Fruit fly (Drosophila melanogaster) whole organism, embryonic: ENCODE data around the gene CG1703.

ENCODE experiments used
- ATbp ChIP-seq: fragments of 200-800 bp; sonication (Bioruptor generic); optimal IDR thresholded peaks from 2 replicates; lab custom pipeline; 2017; ENCODE audit warnings: missing biosample characterization, mild to moderate bottlenecking, missing genetic modification characterization, missing genetic modification reagents
- Ada2b ChIP-seq: fragments of 200-800 bp; sonication (Bioruptor generic); IDR thresholded peaks from 2 replicates; pipeline ENCODE4 v1.3.6; 2022; ENCODE audit warnings: missing biosample characterization, missing genetic modification characterization
- CG10147 ChIP-seq: fragments of 200-800 bp; sonication (Bioruptor generic); optimal IDR thresholded peaks from 2 replicates; lab custom pipeline; 2019; ENCODE audit warnings: missing biosample characterization, mild to moderate bottlenecking, missing genetic modification characterization, moderate library complexity
- CG11247 ChIP-seq: fragments of 200-800 bp; sonication (Bioruptor generic); IDR thresholded peaks from 2 replicates; pipeline ENCODE4 v1.3.6; 2022; ENCODE audit warnings: missing biosample characterization, missing genetic modification characterization
- CG11398 ChIP-seq: fragments of 200-800 bp; sonication (Bioruptor generic); optimal IDR thresholded peaks from 2 replicates; lab custom pipeline; 2016; ENCODE audit warnings: missing biosample characterization, missing genetic modification characterization
- CG11723 ChIP-seq: fragments of 200-800 bp; sonication (Bioruptor generic); optimal IDR thresholded peaks from 2 replicates; lab custom pipeline; 2017; ENCODE audit warnings: missing biosample characterization, mild to moderate bottlenecking, missing genetic modification characterization
- CG1233 ChIP-seq: fragments of 200-800 bp; sonication (Bioruptor generic); optimal IDR thresholded peaks from 4 replicates; lab custom pipeline; 2018; ENCODE audit warnings: missing biosample characterization, mild to moderate bottlenecking, missing genetic modification characterization
- CG12769 ChIP-seq: fragments of 200-800 bp; sonication (Bioruptor generic); optimal IDR thresholded peaks from 2 replicates; lab custom pipeline; 2019; ENCODE audit warnings: missing biosample characterization, mild to moderate bottlenecking, missing genetic modification characterization, moderate library complexity
- CG17361 ChIP-seq: fragments of 200-800 bp; sonication (Bioruptor generic); IDR thresholded peaks from 3 replicates; pipeline ENCODE4 v1.3.6; 2022; ENCODE audit warnings: missing biosample characterization, missing genetic modification characterization
- CG2129 ChIP-seq: fragments of 200-800 bp; sonication (Bioruptor generic); IDR thresholded peaks from 2 replicates; pipeline ENCODE4 v1.3.6; 2022; ENCODE audit warnings: missing biosample characterization, missing genetic modification characterization; ENCODE audit not compliant: partially characterized antibody
- CG32767 ChIP-seq: fragments of 200-800 bp; sonication (Bioruptor generic); IDR thresholded peaks from 2 replicates; pipeline ENCODE4 v1.3.6; 2022; ENCODE audit warnings: missing biosample characterization, missing genetic modification characterization
- CG33213 ChIP-seq: fragments of 200-800 bp; sonication (Bioruptor generic); optimal IDR thresholded peaks from 3 replicates; lab custom pipeline; 2016; ENCODE audit warnings: missing biosample characterization, missing genetic modification characterization
- CG34376 ChIP-seq: fragments of 200-800 bp; sonication (Bioruptor generic); optimal IDR thresholded peaks from 2 replicates; lab custom pipeline; 2018; ENCODE audit warnings: missing biosample characterization, mild to moderate bottlenecking, missing genetic modification characterization
- CG6175 ChIP-seq: fragments of 200-800 bp; sonication (Bioruptor generic); IDR thresholded peaks from 3 replicates; pipeline ENCODE4 v1.3.6; 2022; ENCODE audit warnings: missing biosample characterization, missing genetic modification characterization
- CG6654 ChIP-seq: fragments of 200-800 bp; sonication (Bioruptor generic); optimal IDR thresholded peaks from 2 replicates; lab custom pipeline; 2017; ENCODE audit warnings: missing biosample characterization, mild to moderate bottlenecking, missing genetic modification characterization
- CG6689 ChIP-seq: fragments of 200-800 bp; sonication (Bioruptor generic); IDR thresholded peaks from 2 replicates; pipeline ENCODE4 v1.3.6; 2022; ENCODE audit warnings: missing biosample characterization, missing genetic modification characterization
- CG7745 ChIP-seq: fragments of 200-800 bp; sonication (Bioruptor generic); optimal IDR thresholded peaks from 2 replicates; lab custom pipeline; 2018; ENCODE audit warnings: missing biosample characterization, mild to moderate bottlenecking, missing genetic modification characterization, moderate library complexity
- CG7839 ChIP-seq: fragments of 200-800 bp; sonication (Bioruptor generic); optimal IDR thresholded peaks from 3 replicates; lab custom pipeline; 2018; ENCODE audit warnings: missing biosample characterization, mild to moderate bottlenecking, missing genetic modification characterization, moderate library complexity
- CG9215 ChIP-seq: fragments of 200-800 bp; sonication (Bioruptor generic); IDR thresholded peaks from 2 replicates; pipeline ENCODE4 v1.3.6; 2022; ENCODE audit warnings: missing biosample characterization, missing genetic modification characterization
- Doc3 ChIP-seq: fragments of 200-800 bp; sonication (Bioruptor generic); IDR thresholded peaks from 3 replicates; pipeline ENCODE4 v1.3.6; 2022; ENCODE audit warnings: missing biosample characterization, missing genetic modification characterization; ENCODE audit not compliant: partially characterized antibody
- Elba2 ChIP-seq: fragments of 200-800 bp; sonication (Bioruptor generic); optimal IDR thresholded peaks from 3 replicates; lab custom pipeline; 2016; ENCODE audit warnings: missing biosample characterization, missing genetic modification characterization
- Hmx ChIP-seq: fragments of 200-800 bp; sonication (Bioruptor generic); optimal IDR thresholded peaks from 2 replicates; lab custom pipeline; 2016; ENCODE audit warnings: missing biosample characterization, missing genetic modification characterization
- Hr3 ChIP-seq: fragments of 200-800 bp; sonication (Bioruptor generic); optimal IDR thresholded peaks from 3 replicates; lab custom pipeline; 2016; ENCODE audit warnings: missing biosample characterization, missing genetic modification characterization
- Hr51 ChIP-seq, 2 experiments: fragments of 200-800 bp; sonication (Bioruptor generic); optimal IDR thresholded peaks; 2 replicates in 1 of 2; 3 replicates in 1 of 2; lab custom pipeline; 2016 to 2018; ENCODE audit warnings: missing biosample characterization in 2 of 2, missing genetic modification characterization in 2 of 2, mild to moderate bottlenecking in 1 of 2, moderate library complexity in 1 of 2
- NC2α ChIP-seq: fragments of 200-800 bp; sonication (Bioruptor generic); optimal IDR thresholded peaks from 2 replicates; lab custom pipeline; 2016; ENCODE audit warnings: missing biosample characterization, missing genetic modification characterization
- Nf-YC ChIP-seq: fragments of 200-800 bp; optimal IDR thresholded peaks from 3 replicates; lab custom pipeline; 2019; ENCODE audit warnings: missing biosample characterization, mild to moderate bottlenecking, missing genetic modification characterization, moderate library complexity
- Oli ChIP-seq: fragments of 200-800 bp; sonication (Bioruptor generic); optimal IDR thresholded peaks from 2 replicates; lab custom pipeline; 2018; ENCODE audit warnings: missing biosample characterization, mild to moderate bottlenecking, missing genetic modification characterization, moderate library complexity
- Opbp ChIP-seq: fragments of 200-800 bp; sonication (Bioruptor generic); IDR thresholded peaks from 3 replicates; pipeline ENCODE4 v1.3.6; 2022; ENCODE audit warnings: missing biosample characterization, missing genetic modification characterization; ENCODE audit not compliant: partially characterized antibody
- Ravus ChIP-seq: fragments of 200-800 bp; sonication (Bioruptor generic); IDR thresholded peaks from 2 replicates; pipeline ENCODE4 v1.3.6; 2022; ENCODE audit warnings: missing biosample characterization, missing genetic modification characterization
- Taf1 ChIP-seq: fragments of 200-800 bp; sonication (Bioruptor generic); IDR thresholded peaks from 2 replicates; pipeline ENCODE4 v1.3.6; 2022; ENCODE audit warnings: missing biosample characterization, missing genetic modification characterization
- Tbp ChIP-seq: fragments of >200 bp; optimal IDR thresholded peaks from 2 replicates; lab custom pipeline; 2018; ENCODE audit warnings: missing biosample characterization, missing genetic modification characterization
- Trl ChIP-seq, 3 experiments: fragments of >200 bp in 2 of 3; fragments of 200-800 bp in 1 of 3; sonication (Bioruptor generic) in 1 of 3; optimal IDR thresholded peaks; 2 replicates in 1 of 3; 3 replicates in 2 of 3; lab custom pipeline; 2016 to 2017; ENCODE audit warnings: missing biosample characterization in 1 of 3, missing genetic modification characterization in 1 of 3
- Vsx1 ChIP-seq: fragments of 200-800 bp; sonication (Bioruptor generic); optimal IDR thresholded peaks from 2 replicates; lab custom pipeline; 2017; ENCODE audit warnings: missing biosample characterization, mild to moderate bottlenecking, missing genetic modification characterization, missing genetic modification reagents
- abd-A ChIP-seq: fragments of 200-800 bp; sonication (Bioruptor generic); optimal IDR thresholded peaks from 3 replicates; lab custom pipeline; 2019; ENCODE audit warnings: missing biosample characterization, mild to moderate bottlenecking, missing genetic modification characterization, moderate library complexity
- br ChIP-seq: fragments of >200 bp; optimal IDR thresholded peaks from 2 replicates; lab custom pipeline; 2017
- bsh ChIP-seq, 2 experiments: fragments of 200-800 bp; sonication (Bioruptor generic); optimal IDR thresholded peaks; 2 replicates each; lab custom pipeline; 2017 to 2018; ENCODE audit warnings: mild to moderate bottlenecking in 2 of 2, missing biosample characterization in 2 of 2, missing genetic modification characterization in 2 of 2, moderate library complexity in 1 of 2
- caup ChIP-seq: fragments of 200-800 bp; sonication (Bioruptor generic); optimal IDR thresholded peaks from 3 replicates; lab custom pipeline; 2017; ENCODE audit warnings: missing biosample characterization, mild to moderate bottlenecking, missing genetic modification characterization, moderate library complexity; ENCODE audit not compliant: severe bottlenecking
- chif ChIP-seq, 2 experiments: fragments of 200-800 bp; sonication (Bioruptor generic); optimal IDR thresholded peaks; 3 replicates each; lab custom pipeline; 2016; ENCODE audit warnings: missing biosample characterization in 2 of 2, missing genetic modification characterization in 2 of 2
- crc ChIP-seq: fragments of 200-800 bp; sonication (Bioruptor generic); optimal IDR thresholded peaks from 2 replicates; lab custom pipeline; 2016; ENCODE audit warnings: missing biosample characterization, missing genetic modification characterization
- exex ChIP-seq: fragments of 200-800 bp; sonication (Bioruptor generic); optimal IDR thresholded peaks from 4 replicates; lab custom pipeline; 2018; ENCODE audit warnings: missing biosample characterization, mild to moderate bottlenecking, missing genetic modification characterization, moderate library complexity
- fru ChIP-seq: fragments of >200 bp; optimal IDR thresholded peaks from 2 replicates; lab custom pipeline; 2017
- ftz-f1 ChIP-seq: fragments of 200-800 bp; sonication (Bioruptor generic); optimal IDR thresholded peaks from 2 replicates; lab custom pipeline; 2016; ENCODE audit warnings: missing biosample characterization, missing genetic modification characterization
- h ChIP-seq: fragments of >200 bp; optimal IDR thresholded peaks from 2 replicates; lab custom pipeline; 2017
- ham ChIP-seq: fragments of 200-800 bp; sonication (Bioruptor generic); IDR thresholded peaks from 2 replicates; pipeline ENCODE4 v1.3.6; 2022; ENCODE audit warnings: missing biosample characterization, missing genetic modification characterization
- jigr1 ChIP-seq: fragments of 200-800 bp; sonication (Bioruptor generic); IDR thresholded peaks from 3 replicates; pipeline ENCODE4 v1.3.6; 2022; ENCODE audit warnings: missing biosample characterization, missing genetic modification characterization
- pb ChIP-seq: fragments of 200-800 bp; sonication (Bioruptor generic); optimal IDR thresholded peaks from 3 replicates; lab custom pipeline; 2016; ENCODE audit warnings: missing biosample characterization, missing genetic modification characterization
- row ChIP-seq: fragments of 200-800 bp; sonication (Bioruptor generic); IDR thresholded peaks from 3 replicates; pipeline ENCODE4 v1.3.6; 2022; ENCODE audit warnings: missing biosample characterization, missing genetic modification characterization
- scrt ChIP-seq: fragments of 200-800 bp; sonication (Bioruptor generic); optimal IDR thresholded peaks from 2 replicates; lab custom pipeline; 2018; ENCODE audit warnings: missing biosample characterization, mild to moderate bottlenecking, missing genetic modification characterization, moderate library complexity
- slou ChIP-seq: fragments of 200-800 bp; sonication (Bioruptor generic); optimal IDR thresholded peaks from 3 replicates; lab custom pipeline; 2016; ENCODE audit warnings: missing biosample characterization, missing genetic modification characterization
- stc ChIP-seq: fragments of 200-800 bp; sonication (Bioruptor generic); IDR thresholded peaks from 2 replicates; pipeline ENCODE4 v1.3.6; 2022; ENCODE audit warnings: missing biosample characterization, missing genetic modification characterization
- tx ChIP-seq: fragments of 200-800 bp; sonication (Bioruptor generic); optimal IDR thresholded peaks from 2 replicates; lab custom pipeline; 2016; ENCODE audit warnings: missing biosample characterization, missing genetic modification characterization
- zf30C ChIP-seq: fragments of 200-800 bp; sonication (Bioruptor generic); optimal IDR thresholded peaks from 3 replicates; lab custom pipeline; 2018; ENCODE audit warnings: missing biosample characterization, mild to moderate bottlenecking, missing genetic modification characterization

CG1703 gene

DNA sequence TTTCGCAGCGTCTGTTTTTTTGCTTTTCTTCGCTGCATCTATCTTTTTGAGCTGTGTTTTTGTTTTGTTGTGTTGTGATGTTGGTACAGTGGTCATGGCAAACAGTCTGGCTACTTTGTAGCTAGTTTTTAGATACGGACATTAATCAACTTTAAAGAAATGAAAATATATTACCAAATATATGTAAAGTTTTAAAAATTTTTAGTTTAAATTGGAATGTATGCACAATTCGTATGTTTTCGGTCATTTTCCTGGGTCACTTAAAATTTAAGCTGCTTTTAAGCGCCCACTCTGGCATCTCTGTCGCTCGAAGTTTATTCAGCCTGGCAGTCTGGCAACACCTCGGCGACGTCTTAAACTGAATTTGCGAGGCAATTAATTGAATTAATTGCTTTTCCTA lies 35.2 kb upstream of the CG1703 start, which contains the start of gene CG11695 (continued):
- TF ChIP-seq h (lab: Kevin White, UChicago) (no peak), CG11247 (GFP tag; lab: Robert Waterston, UW) (peak; percentile 57), ATbp (GFP tag; lab: Kevin White, UChicago) (no peak), Vsx1 (GFP tag; lab: Kevin White, UChicago) (no peak), fru (lab: Kevin White, UChicago) (no peak), bsh (GFP tag; optimal IDR thresholded peaks at IDR 0.05; lab: Kevin White, UChicago) (peak; percentile 7 to 58), CG6175 (GFP tag; lab: Robert Waterston, UW) (no peak), Oli (peak; percentile 57), Trl (optimal IDR thresholded peaks at IDR 0.05; lab: Kevin White, UChicago) (no peak), Trl (GFP tag; optimal IDR thresholded peaks at IDR 0.05; lab: Kevin White, UChicago) (peak; percentile 36), exex (tag; lab: Kevin White, UChicago) (no peak), ftz-f1 (GFP tag; lab: Kevin White, UChicago) (no peak), jigr1 (no peak), Hr3 (GFP tag; lab: Kevin White, UChicago) (peak; percentile 60), zf30C (GFP tag; lab: Kevin White, UChicago) (no peak), Opbp (GFP tag; lab: Robert Waterston, UW) (no peak), Ada2b (GFP tag; lab: Robert Waterston, UW) (peak; percentile 65), pb (GFP tag; lab: Kevin White, UChicago) (no peak), br (no peak), CG2129 (GFP tag; lab: Robert Waterston, UW) (no peak), Nf-YC (tag; lab: Kevin White, UChicago) (peak; percentile 78), CG11723 (peak; percentile 13), caup (GFP tag; lab: Kevin White, UChicago) (peak; percentile 53), CG10147 (GFP tag; lab: Kevin White, UChicago) (peak; percentile 71), Hmx (GFP tag; lab: Kevin White, UChicago) (no peak), Taf1 (GFP tag; lab: Robert Waterston, UW) (peak; percentile 49; the same call in 1 of the 2 replicates), ham (GFP tag; lab: Robert Waterston, UW) (no peak), CG34376 (peak; percentile 58), stc (no peak; the same call in 1 of the 2 replicates), CG7839 (peak; percentile 73), CG33213 (GFP tag; lab: Kevin White, UChicago) (no peak), CG9215 (GFP tag; lab: Robert Waterston, UW) (peak; percentile 59), Ravus (GFP tag; lab: Robert Waterston, UW) (no peak; the same call in 1 of the 2 replicates), Hr51 (GFP tag; optimal IDR thresholded peaks at IDR 0.05; lab: Kevin White, UChicago) (peak; percentile 5 to 66), CG32767 (GFP tag; lab: Robert Waterston, UW) (peak; percentile 19; the same call in 1 of the 2 replicates), scrt (GFP tag; lab: Kevin White, UChicago) (no peak), CG7745 (tag; lab: Kevin White, UChicago) (no peak), CG6654 (no peak), slou (GFP tag; lab: Kevin White, UChicago) (peak; percentile 60), CG17361 (GFP tag; lab: Robert Waterston, UW) (peak; percentile 69), tx (peak; percentile 15), Doc3 (GFP tag; lab: Robert Waterston, UW) (no peak), row (GFP tag; lab: Robert Waterston, UW) (peak; percentile 93), Tbp (GFP tag; lab: Kevin White, UChicago) (no peak), CG1233 (peak; percentile 17), crc (no peak), Elba2 (GFP tag; lab: Kevin White, UChicago) (no peak), abd-A (tag; lab: Kevin White, UChicago) (no peak), NC2α (GFP tag; lab: Kevin White, UChicago) (no peak), chif (GFP tag; optimal IDR thresholded peaks at IDR 0.05; lab: Kevin White, UChicago) (peak; percentile 19 to 54), CG6689 (GFP tag; lab: Robert Waterston, UW) (peak; percentile 72), CG11398 (GFP tag; lab: Kevin White, UChicago) (no peak), CG12769 (tag; lab: Kevin White, UChicago) (no peak)
